Worm (Caenorhabditis elegans): ENCODE results near the gene ceh-53.

ceh-53 gene

ce11 chrIV:3493310-3493709 lies 4.7 kb upstream of the ceh-53 start, which contains the start of gene srz-79:
TSS of gene srz-79 (plus strand) at chrIV:3493610.
- TF ChIP-seq somi-1 (GFP tag; optimal IDR thresholded peaks at IDR 0.05) (no peak), Y79H2A.3 (GFP tag; conservative IDR thresholded peaks at IDR 0.05) (no peak), dpl-1 (GFP tag; optimal IDR thresholded peaks at IDR 0.05) (no peak), mxl-1 (tag; optimal IDR thresholded peaks at IDR 0.05) (no peak)

- TF ChIP-seq rcor-1 (GFP tag; IDR thresholded peaks at IDR 0.05) (no peak), ztf-18 (tag; optimal IDR thresholded peaks at IDR 0.05) (no peak), hlh-26 (GFP tag; conservative IDR thresholded peaks at IDR 0.05) (no peak), hrde-1 (tag; optimal IDR thresholded peaks at IDR 0.05; ENCODE audit: borderline replicate concordance) (no peak)
These were observed 1.7 kb upstream of the ceh-53 start, which contains the start of gene C09G12.17 for ce11 chrIV:3496358-3496757. TSS of gene C09G12.17 (minus strand) at chrIV:3496458.

- TF ChIP-seq zfh-2 (GFP tag; conservative IDR thresholded peaks at IDR 0.05) (peak; percentile 47; the same call in 1 of the 2 replicates), snpc-4 (GFP tag; optimal IDR thresholded peaks at IDR 0.05) (no peak), snpc-4 (tag; optimal IDR thresholded peaks at IDR 0.05) (no peak), ceh-58 (GFP tag; IDR thresholded peaks at IDR 0.05) (0 out of 2 replicates have a peak, but pooled peaks have one; percentile 35)
These were observed 4.2 kb downstream of the ceh-53 start for ce11 chrIV:3501981-3502736.

DNA sequence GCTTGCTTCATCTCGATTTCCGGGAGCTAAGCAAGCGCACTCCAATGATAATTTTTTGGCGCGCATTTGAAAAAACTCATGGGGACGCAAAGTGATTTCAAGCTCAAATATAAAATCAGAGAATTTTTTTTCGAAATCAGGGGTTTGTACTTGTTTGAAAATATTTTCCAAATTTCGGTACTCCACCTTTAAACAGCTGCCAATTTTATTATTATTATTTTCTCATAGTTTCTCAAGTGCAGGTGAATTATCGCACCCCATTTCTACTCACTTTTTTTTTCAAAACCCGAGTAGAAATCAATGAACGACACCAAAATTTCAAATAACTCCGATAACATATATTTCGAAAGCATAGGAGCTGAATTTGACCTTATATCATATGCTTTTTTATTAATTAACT lies 6.1 kb downstream of the ceh-53 start, which contains the start of gene srz-83:
srz-83 (plus strand) TSS at position 301 of the 400 bp plus-strand sequence.
- no peak for TF ChIP-seq dpff-1 (tag; optimal IDR thresholded peaks at IDR 0.05)
- no peak for TF ChIP-seq egl-18 (GFP tag; IDR thresholded peaks at IDR 0.05)
- no peak for TF ChIP-seq C17E4.6 (GFP tag; IDR thresholded peaks at IDR 0.05)
- no peak for TF ChIP-seq ceh-58 (GFP tag; IDR thresholded peaks at IDR 0.05)
- no peak for TF ChIP-seq ekl-4 (GFP tag; IDR thresholded peaks at IDR 0.05)
- TF ChIP-seq ceh-27 (GFP tag; optimal IDR thresholded peaks at IDR 0.05): no peak
- TF ChIP-seq hrde-1 (tag; optimal IDR thresholded peaks at IDR 0.05; ENCODE audit: borderline replicate concordance): no peak
- no peak for TF ChIP-seq T07F8.4 (tag; optimal IDR thresholded peaks at IDR 0.05)
- TF ChIP-seq nhr-27 (tag; optimal IDR thresholded peaks at IDR 0.05): no peak
- TF ChIP-seq F52B5.7 (tag; optimal IDR thresholded peaks at IDR 0.05): no peak

DNA sequence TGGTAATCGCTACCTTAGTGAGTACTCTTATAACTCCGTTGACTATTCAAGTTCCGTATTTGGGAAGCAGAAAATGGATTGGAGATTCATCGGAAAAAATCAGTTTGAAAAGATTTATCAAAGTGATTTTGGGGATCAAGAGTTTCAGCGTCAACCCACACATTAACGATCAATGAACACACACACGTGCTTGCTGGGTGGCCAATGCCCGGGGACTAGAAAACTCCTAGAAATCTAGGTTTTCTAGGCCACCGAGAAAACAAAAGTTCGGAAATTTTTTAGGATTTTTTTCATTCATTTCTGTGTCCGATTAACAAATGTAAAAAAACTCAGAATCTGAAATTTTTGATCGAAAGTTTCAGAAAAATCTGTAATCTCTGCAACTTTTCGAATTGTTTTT lies 7.9 kb downstream of the ceh-53 start:
- TF ChIP-seq B0336.3 (GFP tag; IDR thresholded peaks at IDR 0.05) (peak; percentile 57), hrde-1 (tag; optimal IDR thresholded peaks at IDR 0.05; ENCODE audit: borderline replicate concordance) (peak; percentile 24), attf-3 (GFP tag; conservative IDR thresholded peaks at IDR 0.05) (no peak), aptf-3 (GFP tag; IDR thresholded peaks at IDR 0.05) (0 out of 2 replicates have a peak, but pooled peaks have one; percentile 51), rcor-1 (GFP tag; IDR thresholded peaks at IDR 0.05) (0 out of 2 replicates have a peak, but pooled peaks have one; percentile 6), ceh-100 (GFP tag; IDR thresholded peaks at IDR 0.05) (0 out of 2 replicates have a peak, but pooled peaks have one; percentile 11), chd-7 (tag; optimal IDR thresholded peaks at IDR 0.05) (peak; percentile 30), K12H6.12 (tag; optimal IDR thresholded peaks at IDR 0.05) (no peak), snpc-4 (GFP tag; optimal IDR thresholded peaks at IDR 0.05) (peak; percentile 26), snpc-4 (tag; optimal IDR thresholded peaks at IDR 0.05) (no peak), cebp-1 (GFP tag; IDR thresholded peaks at IDR 0.05) (no peak), cebp-1 (tag; optimal IDR thresholded peaks at IDR 0.05) (peak; percentile 5), pbrm-1 (GFP tag; IDR thresholded peaks at IDR 0.05) (0 out of 2 replicates have a peak, but pooled peaks have one; percentile 38), ztf-3 (GFP tag; optimal IDR thresholded peaks at IDR 0.05) (no peak), madf-6 (GFP tag; IDR thresholded peaks at IDR 0.05) (peak; percentile 18; the same call in 1 of the 2 replicates), atf-7 (tag; optimal IDR thresholded peaks at IDR 0.05) (peak; percentile 32)

Measured in whole organism, young adult.